Fruit fly (Drosophila melanogaster) whole organism, embryonic: ENCODE results near the gene TM9SF3.

Source experiments
- Atf3 ChIP-seq: fragments of 200-800 bp; sonication (Bioruptor generic); optimal IDR thresholded peaks from 3 replicates; lab custom pipeline; 2016; ENCODE audit warnings: missing biosample characterization, missing genetic modification characterization
- Awh ChIP-seq: fragments of 200-800 bp; sonication (Bioruptor generic); IDR thresholded peaks from 2 replicates; pipeline ENCODE4, ENCODE4 v1.3.6; 2022; ENCODE audit warnings: missing biosample characterization, missing genetic modification characterization
- B-H1 ChIP-seq: fragments of 200-800 bp; sonication (Bioruptor generic); IDR thresholded peaks from 3 replicates; pipeline ENCODE4 v1.3.6; 2022; ENCODE audit warnings: missing biosample characterization, missing genetic modification characterization
- B-H2 ChIP-seq: fragments of 200-800 bp; sonication (Bioruptor generic); optimal IDR thresholded peaks from 2 replicates; lab custom pipeline; 2018; ENCODE audit warnings: missing biosample characterization, mild to moderate bottlenecking, missing genetic modification characterization
- Blimp-1 ChIP-seq: fragments of 200-800 bp; sonication (Bioruptor generic); optimal IDR thresholded peaks from 3 replicates; lab custom pipeline; 2018; ENCODE audit warnings: missing biosample characterization, missing genetic modification characterization, mild to moderate bottlenecking, moderate library complexity, missing genetic modification reagents
- CG10321 ChIP-seq: fragments of 200-800 bp; sonication (Bioruptor generic); IDR thresholded peaks from 2 replicates; pipeline ENCODE4 v1.3.6; 2022; ENCODE audit warnings: missing biosample characterization, missing genetic modification characterization
- CG12071 ChIP-seq: fragments of 200-800 bp; sonication (Bioruptor generic); optimal IDR thresholded peaks from 3 replicates; lab custom pipeline; 2018; ENCODE audit warnings: missing biosample characterization, mild to moderate bottlenecking, missing genetic modification characterization
- CG12744 ChIP-seq: fragments of 200-800 bp; sonication (Bioruptor generic); optimal IDR thresholded peaks from 2 replicates; lab custom pipeline; 2016; ENCODE audit warnings: missing biosample characterization, missing genetic modification characterization
- CG15696 ChIP-seq: fragments of 200-800 bp; sonication (Bioruptor generic); optimal IDR thresholded peaks from 2 replicates; lab custom pipeline; 2019; ENCODE audit warnings: missing biosample characterization, mild to moderate bottlenecking, missing genetic modification characterization, moderate library complexity
- CG1602 ChIP-seq: fragments of 200-800 bp; sonication (Bioruptor generic); optimal IDR thresholded peaks from 3 replicates; lab custom pipeline; 2016; ENCODE audit warnings: missing biosample characterization, missing genetic modification characterization
- CG18011 ChIP-seq: fragments of 200-800 bp; sonication (Bioruptor generic); optimal IDR thresholded peaks from 2 replicates; lab custom pipeline; 2017; ENCODE audit warnings: missing biosample characterization, missing genetic modification characterization, mild to moderate bottlenecking, moderate library complexity, missing genotype
- CG18619 ChIP-seq: fragments of 200-800 bp; sonication (Bioruptor generic); optimal IDR thresholded peaks from 3 replicates; lab custom pipeline; 2017; ENCODE audit warnings: missing biosample characterization, mild to moderate bottlenecking, missing genetic modification characterization
- CG2678 ChIP-seq: fragments of 200-800 bp; sonication (Bioruptor generic); optimal IDR thresholded peaks from 3 replicates; lab custom pipeline; 2019; ENCODE audit warnings: missing biosample characterization, mild to moderate bottlenecking, missing genetic modification characterization, moderate library complexity
- CG32772 ChIP-seq: fragments of 200-800 bp; sonication (Bioruptor generic); IDR thresholded peaks from 2 replicates; pipeline ENCODE4 v1.3.6; 2022; ENCODE audit warnings: missing biosample characterization, missing genetic modification characterization
- CG33557 ChIP-seq: fragments of 200-800 bp; sonication (Bioruptor generic); optimal IDR thresholded peaks from 2 replicates; lab custom pipeline; 2019; ENCODE audit warnings: missing biosample characterization, mild to moderate bottlenecking, missing genetic modification characterization, moderate library complexity
- CG5953 ChIP-seq: fragments of 200-800 bp; sonication (Bioruptor generic); IDR thresholded peaks from 2 replicates; pipeline ENCODE4 v1.3.6; 2022; ENCODE audit warnings: missing biosample characterization, missing genetic modification characterization
- CG6175 ChIP-seq: fragments of 200-800 bp; sonication (Bioruptor generic); IDR thresholded peaks from 3 replicates; pipeline ENCODE4 v1.3.6; 2022; ENCODE audit warnings: missing biosample characterization, missing genetic modification characterization
- CG6654 ChIP-seq: fragments of 200-800 bp; sonication (Bioruptor generic); optimal IDR thresholded peaks from 2 replicates; lab custom pipeline; 2017; ENCODE audit warnings: missing biosample characterization, mild to moderate bottlenecking, missing genetic modification characterization
- CG8281 ChIP-seq: fragments of 200-800 bp; sonication (Bioruptor generic); optimal IDR thresholded peaks from 2 replicates; lab custom pipeline; 2018; ENCODE audit warnings: missing biosample characterization, mild to moderate bottlenecking, missing genetic modification characterization, moderate library complexity
- Deaf1 ChIP-seq: fragments of 200-800 bp; optimal IDR thresholded peaks from 3 replicates; lab custom pipeline; 2019; ENCODE audit warnings: missing biosample characterization, mild to moderate bottlenecking, missing genetic modification characterization, moderate library complexity
- Dll ChIP-seq: fragments of 200-800 bp; sonication (Bioruptor generic); IDR thresholded peaks from 4 replicates; pipeline ENCODE4 v1.3.6; 2022; ENCODE audit warnings: missing biosample characterization, missing genetic modification characterization; ENCODE audit not compliant: partially characterized antibody
- Fer1 ChIP-seq: fragments of 200-800 bp; sonication (Bioruptor generic); optimal IDR thresholded peaks from 2 replicates; lab custom pipeline; 2017; ENCODE audit warnings: missing biosample characterization, mild to moderate bottlenecking, missing genetic modification characterization
- HLH3B ChIP-seq: fragments of 200-800 bp; sonication (Bioruptor generic); IDR thresholded peaks from 2 replicates; pipeline ENCODE4 v1.3.6; 2022; ENCODE audit warnings: missing biosample characterization, missing genetic modification characterization
- Hr3 ChIP-seq: fragments of 200-800 bp; sonication (Bioruptor generic); optimal IDR thresholded peaks from 3 replicates; lab custom pipeline; 2016; ENCODE audit warnings: missing biosample characterization, missing genetic modification characterization
- Lhr ChIP-seq: fragments of 200-800 bp; sonication (Bioruptor generic); optimal IDR thresholded peaks from 3 replicates; lab custom pipeline; 2017; ENCODE audit warnings: mild to moderate bottlenecking, missing biosample characterization, missing genetic modification reagents, missing genetic modification characterization
- Oli ChIP-seq: fragments of 200-800 bp; sonication (Bioruptor generic); optimal IDR thresholded peaks from 2 replicates; lab custom pipeline; 2018; ENCODE audit warnings: missing biosample characterization, mild to moderate bottlenecking, missing genetic modification characterization, moderate library complexity
- Ravus ChIP-seq: fragments of 200-800 bp; sonication (Bioruptor generic); IDR thresholded peaks from 2 replicates; pipeline ENCODE4 v1.3.6; 2022; ENCODE audit warnings: missing biosample characterization, missing genetic modification characterization
- Trl ChIP-seq, 3 experiments: fragments of >200 bp in 2 of 3; fragments of 200-800 bp in 1 of 3; sonication (Bioruptor generic) in 1 of 3; optimal IDR thresholded peaks; 2 replicates in 1 of 3; 3 replicates in 2 of 3; lab custom pipeline; 2016 to 2017; ENCODE audit warnings: missing biosample characterization in 1 of 3, missing genetic modification characterization in 1 of 3
- ap ChIP-seq: fragments of 200-800 bp; sonication (Bioruptor generic); IDR thresholded peaks from 2 replicates; pipeline ENCODE4 v1.3.6; 2022; ENCODE audit warnings: missing biosample characterization, missing genetic modification characterization
- az2 ChIP-seq: fragments of 200-800 bp; sonication (Bioruptor generic); optimal IDR thresholded peaks from 3 replicates; lab custom pipeline; 2016; ENCODE audit warnings: missing biosample characterization, missing genetic modification characterization
- bowl ChIP-seq: fragments of 200-800 bp; sonication (Bioruptor generic); IDR thresholded peaks from 2 replicates; pipeline ENCODE4 v1.3.6; 2022; ENCODE audit warnings: missing biosample characterization, missing genetic modification characterization
- chinmo ChIP-seq: fragments of 200-800 bp; sonication (Bioruptor generic); IDR thresholded peaks from 4 replicates; pipeline ENCODE4 v1.3.6; 2022; ENCODE audit warnings: missing biosample characterization, missing genetic modification characterization; ENCODE audit not compliant: partially characterized antibody
- emc ChIP-seq: fragments of 200-800 bp; sonication (Bioruptor generic); optimal IDR thresholded peaks from 2 replicates; lab custom pipeline; 2016; ENCODE audit warnings: missing biosample characterization, missing genetic modification characterization
- ftz-f1 ChIP-seq: fragments of 200-800 bp; sonication (Bioruptor generic); optimal IDR thresholded peaks from 2 replicates; lab custom pipeline; 2016; ENCODE audit warnings: missing biosample characterization, missing genetic modification characterization
- grau ChIP-seq: fragments of 200-800 bp; optimal IDR thresholded peaks from 3 replicates; lab custom pipeline; 2019; ENCODE audit warnings: missing biosample characterization, mild to moderate bottlenecking, missing genetic modification characterization, moderate library complexity
- h ChIP-seq: fragments of >200 bp; optimal IDR thresholded peaks from 2 replicates; lab custom pipeline; 2017
- hbn ChIP-seq: fragments of 200-800 bp; sonication (Bioruptor generic); IDR thresholded peaks from 2 replicates; pipeline ENCODE4 v1.3.6; 2022; ENCODE audit warnings: missing biosample characterization, missing genetic modification characterization; ENCODE audit not compliant: partially characterized antibody
- jumu ChIP-seq: fragments of 200-800 bp; sonication (Bioruptor generic); optimal IDR thresholded peaks from 3 replicates; lab custom pipeline; 2016; ENCODE audit warnings: missing biosample characterization, missing genetic modification characterization
- lab ChIP-seq: fragments of 200-800 bp; sonication (Bioruptor generic); optimal IDR thresholded peaks from 3 replicates; lab custom pipeline; 2017; ENCODE audit warnings: missing biosample characterization, missing genetic modification characterization, mild to moderate bottlenecking, moderate library complexity, missing genetic modification reagents
- oc ChIP-seq: fragments of 200-800 bp; sonication (Bioruptor generic); optimal IDR thresholded peaks from 2 replicates; lab custom pipeline; 2018; ENCODE audit warnings: missing biosample characterization, mild to moderate bottlenecking, missing genetic modification characterization, moderate library complexity
- pb ChIP-seq: fragments of 200-800 bp; sonication (Bioruptor generic); optimal IDR thresholded peaks from 3 replicates; lab custom pipeline; 2016; ENCODE audit warnings: missing biosample characterization, missing genetic modification characterization
- pfk ChIP-seq: fragments of 200-800 bp; sonication (Bioruptor generic); optimal IDR thresholded peaks from 2 replicates; lab custom pipeline; 2018; ENCODE audit warnings: missing biosample characterization, mild to moderate bottlenecking, missing genetic modification characterization, moderate library complexity
- psq ChIP-seq: fragments of 200-800 bp; sonication (Bioruptor generic); optimal IDR thresholded peaks from 2 replicates; lab custom pipeline; 2017; ENCODE audit warnings: missing biosample characterization, missing genetic modification characterization
- rib ChIP-seq: fragments of 200-800 bp; sonication (Bioruptor generic); IDR thresholded peaks from 2 replicates; pipeline ENCODE4 v1.3.6; 2022; ENCODE audit warnings: missing biosample characterization, missing genetic modification characterization
- sd ChIP-seq: fragments of 200-800 bp; sonication (Bioruptor generic); optimal IDR thresholded peaks from 3 replicates; lab custom pipeline; 2018; ENCODE audit warnings: missing biosample characterization, mild to moderate bottlenecking, missing genetic modification characterization, moderate library complexity
- sima ChIP-seq: fragments of 200-800 bp; sonication (Bioruptor generic); optimal IDR thresholded peaks from 2 replicates; lab custom pipeline; 2016; ENCODE audit warnings: missing biosample characterization, missing genetic modification characterization
- sisA ChIP-seq: fragments of 200-800 bp; sonication (Bioruptor generic); IDR thresholded peaks from 2 replicates; pipeline ENCODE4 v1.3.6; 2022; ENCODE audit warnings: missing biosample characterization, missing genetic modification characterization
- sr ChIP-seq: fragments of 200-800 bp; sonication (Bioruptor generic); IDR thresholded peaks from 3 replicates; pipeline ENCODE4 v1.3.6; 2022; ENCODE audit warnings: missing biosample characterization, missing genetic modification characterization
- toy ChIP-seq: fragments of 200-800 bp; sonication (Bioruptor generic); IDR thresholded peaks from 2 replicates; pipeline ENCODE4 v1.3.6; 2022; ENCODE audit warnings: missing biosample characterization, missing genetic modification characterization
- tup ChIP-seq: fragments of 200-800 bp; sonication (Bioruptor generic); optimal IDR thresholded peaks from 2 replicates; lab custom pipeline; 2016; ENCODE audit warnings: missing biosample characterization, mild to moderate bottlenecking, missing genetic modification characterization, moderate library complexity
- vvl ChIP-seq: fragments of 200-800 bp; sonication (Bioruptor generic); IDR thresholded peaks from 2 replicates; pipeline ENCODE4 v1.3.6; 2022; ENCODE audit warnings: missing biosample characterization, missing genetic modification characterization
- wdn ChIP-seq: fragments of 200-800 bp; sonication (Bioruptor generic); IDR thresholded peaks from 2 replicates; pipeline ENCODE4 v1.3.6; 2022; ENCODE audit warnings: missing biosample characterization, missing genetic modification characterization

The TM9SF3 gene

dm6 chr3L:5611732-5612250, 8.0 kb upstream of the TM9SF3 start (continued):
- TF ChIP-seq sisA (peak; percentile 62), Atf3 (GFP tag; lab: Kevin White, UChicago) (no peak), toy (no peak), CG12744 (GFP tag; lab: Kevin White, UChicago) (peak; percentile 30), h (lab: Kevin White, UChicago) (no peak), CG2678 (tag; lab: Kevin White, UChicago) (peak; percentile 92), Hr3 (peak; percentile 75), Ravus (GFP tag; lab: Robert Waterston, UW) (peak; percentile 7; the same call in 1 of the 2 replicates), CG10321 (GFP tag; lab: Robert Waterston, UW) (peak; percentile 7; the same call in 1 of the 2 replicates), sima (GFP tag; lab: Kevin White, UChicago) (no peak), CG32772 (peak; percentile 43; the same call in 1 of the 2 replicates), Lhr (GFP tag; lab: Kevin White, UChicago) (peak; percentile 72), Fer1 (no peak), emc (GFP tag; lab: Kevin White, UChicago) (no peak), lab (peak; percentile 77), jumu (GFP tag; lab: Kevin White, UChicago) (peak; percentile 50), tup (peak; percentile 36), pfk (GFP tag; lab: Kevin White, UChicago) (no peak), bowl (no peak), CG18619 (GFP tag; lab: Kevin White, UChicago) (peak; percentile 55), hbn (GFP tag; lab: Robert Waterston, UW) (no peak), Oli (tag; lab: Kevin White, UChicago) (peak; percentile 89), pb (GFP tag; lab: Kevin White, UChicago) (no peak), Trl (optimal IDR thresholded peaks at IDR 0.05; lab: Kevin White, UChicago) (peak; percentile 6 to 46), Trl (GFP tag; optimal IDR thresholded peaks at IDR 0.05; lab: Kevin White, UChicago) (peak; percentile 27), CG5953 (GFP tag; lab: Robert Waterston, UW) (peak; percentile 76; the same call in 1 of the 2 replicates), az2 (GFP tag; lab: Kevin White, UChicago) (peak; percentile 85), B-H2 (GFP tag; lab: Kevin White, UChicago) (no peak), sr (GFP tag; lab: Robert Waterston, UW) (0 out of 3 replicates have a peak, but pooled peaks have one; percentile 26), Dll (no peak), CG1602 (GFP tag; lab: Kevin White, UChicago) (peak; percentile 76), CG6175 (GFP tag; lab: Robert Waterston, UW) (no peak), CG6654 (GFP tag; lab: Kevin White, UChicago) (peak; percentile 45), CG12071 (GFP tag; lab: Kevin White, UChicago) (no peak), psq (GFP tag; lab: Kevin White, UChicago) (peak; percentile 14), Blimp-1 (GFP tag; lab: Kevin White, UChicago) (peak; percentile 97), wdn (GFP tag; lab: Robert Waterston, UW) (no peak), CG15696 (tag; lab: Kevin White, UChicago) (peak; percentile 33), ap (GFP tag; lab: Robert Waterston, UW) (peak; percentile 60; the same call in 1 of the 2 replicates), B-H1 (peak; percentile 55; the same call in 2 of the 3 replicates), Awh (GFP tag; lab: Robert Waterston, UW) (peak; percentile 87)

dm6 chr3L:5610582-5610981, 6.8 kb upstream of the TM9SF3 start:
- TF ChIP-seq CG18011 (no peak), HLH3B (GFP tag; lab: Robert Waterston, UW) (no peak), ftz-f1 (GFP tag; lab: Kevin White, UChicago) (peak; percentile 8), Deaf1 (tag; lab: Kevin White, UChicago) (peak; percentile 33), oc (tag; lab: Kevin White, UChicago) (peak; percentile 13), chinmo (GFP tag; lab: Robert Waterston, UW) (peak; percentile 58; the same call in 1 of the 4 replicates), vvl (GFP tag; lab: Robert Waterston, UW) (peak; percentile 15; the same call in 1 of the 2 replicates), CG33557 (no peak), rib (GFP tag; lab: Robert Waterston, UW) (peak; percentile 36; the same call in 1 of the 2 replicates), sd (tag; lab: Kevin White, UChicago) (peak; percentile 49), grau (tag; lab: Kevin White, UChicago) (no peak), CG8281 (tag; lab: Kevin White, UChicago) (no peak)
